Worm (Caenorhabditis elegans) whole organism, L1 larva: ENCODE data around the gene ubc-19.

Source experiments
- C16A3.4 ChIP-seq: fragments of 150-350 bp; optimal IDR thresholded peaks from 2 replicates; lab custom pipeline; 2014; ENCODE audit warnings: missing biosample characterization, missing genetic modification characterization
- F16B12.6 ChIP-seq: fragments of 150-350 bp; optimal IDR thresholded peaks from 2 replicates; lab custom pipeline; 2014; ENCODE audit warnings: missing biosample characterization, missing genetic modification characterization
- Y116A8C.19 ChIP-seq: sonication (generic microtip); optimal IDR thresholded peaks from 2 replicates; lab custom pipeline; 2016; ENCODE audit warnings: missing compliant biosample characterization, missing genetic modification characterization, borderline replicate concordance
- aha-1 ChIP-seq: fragments of 150-350 bp; optimal IDR thresholded peaks from 2 replicates; lab custom pipeline; 2014; ENCODE audit warnings: missing biosample characterization, missing genetic modification characterization
- aly-2 ChIP-seq: fragments of 150-350 bp; optimal IDR thresholded peaks from 2 replicates; lab custom pipeline; 2014; ENCODE audit warnings: missing biosample characterization, missing genetic modification characterization
- ama-1 ChIP-seq: fragments of 150-350 bp; optimal IDR thresholded peaks from 2 replicates; lab custom pipeline; 2014
- blmp-1 ChIP-seq: fragments of 150-350 bp; optimal IDR thresholded peaks from 2 replicates; lab custom pipeline; 2014; ENCODE audit warnings: missing biosample characterization, missing genetic modification characterization
- ceh-63 ChIP-seq: fragments of 200-800 bp; sonication (Bioruptor generic); optimal IDR thresholded peaks from 2 replicates; lab custom pipeline; 2018; ENCODE audit warnings: mild to moderate bottlenecking, missing genetic modification characterization, missing compliant biosample characterization
- ceh-90 ChIP-seq: sonication (generic microtip); optimal IDR thresholded peaks from 2 replicates; lab custom pipeline; 2016; ENCODE audit warnings: missing genetic modification characterization, missing compliant biosample characterization
- efl-3 ChIP-seq: fragments of 200-800 bp; sonication (Bioruptor generic); optimal IDR thresholded peaks from 2 replicates; lab custom pipeline; 2018; ENCODE audit warnings: mild to moderate bottlenecking, missing genetic modification characterization, missing compliant biosample characterization
- egl-13 ChIP-seq: sonication (generic microtip); optimal IDR thresholded peaks from 2 replicates; lab custom pipeline; 2016; ENCODE audit warnings: missing genotype, missing genetic modification reagents, missing genetic modification characterization, missing compliant biosample characterization
- elt-2 ChIP-seq: sonication (generic microtip); optimal IDR thresholded peaks from 2 replicates; lab custom pipeline; 2016; ENCODE audit warnings: missing genetic modification characterization, mild to moderate bottlenecking, inconsistent platforms, missing compliant biosample characterization, missing genetic modification reagents
- elt-3 ChIP-seq, 6 experiments: fragments of 150-350 bp in 1 of 6; sonication (generic microtip); optimal IDR thresholded peaks; 2 replicates each; lab custom pipeline; 2017 to 2018; ENCODE audit warnings: missing biosample characterization in 6 of 6, missing genetic modification characterization in 6 of 6, inconsistent platforms in 1 of 6
- ets-5 ChIP-seq: fragments of 200-800 bp; sonication (Bioruptor generic); IDR thresholded peaks from 2 replicates; pipeline ENCODE4 v1.3.6; 2022; ENCODE audit warnings: missing genetic modification characterization, missing compliant biosample characterization
- fkh-10 ChIP-seq: sonication (generic microtip); optimal IDR thresholded peaks from 2 replicates; lab custom pipeline; 2017; ENCODE audit warnings: missing biosample characterization, missing genetic modification reagents, missing genetic modification characterization
- fkh-4 ChIP-seq: sonication (generic microtip); optimal IDR thresholded peaks from 2 replicates; lab custom pipeline; 2016; ENCODE audit warnings: missing compliant biosample characterization, missing genetic modification characterization, borderline replicate concordance
- fkh-8 ChIP-seq: sonication (generic microtip); optimal IDR thresholded peaks from 2 replicates; lab custom pipeline; 2016; ENCODE audit warnings: mild to moderate bottlenecking, missing genetic modification characterization, missing compliant biosample characterization
- fos-1 ChIP-seq: fragments of 150-350 bp; optimal IDR thresholded peaks from 2 replicates; lab custom pipeline; 2014; ENCODE audit warnings: missing biosample characterization, missing genetic modification characterization
- hpl-2 ChIP-seq: fragments of 150-350 bp; optimal IDR thresholded peaks from 2 replicates; lab custom pipeline; 2014; ENCODE audit warnings: missing biosample characterization, missing genetic modification reagents, missing genetic modification characterization
- irx-1 ChIP-seq: sonication (generic microtip); optimal IDR thresholded peaks from 2 replicates; lab custom pipeline; 2016; ENCODE audit warnings: missing genetic modification characterization, missing compliant biosample characterization
- isw-1 ChIP-seq: fragments of 200-800 bp; sonication (Bioruptor generic); IDR thresholded peaks from 2 replicates; pipeline ENCODE4 v1.3.6; 2022; ENCODE audit warnings: missing genetic modification characterization, missing compliant biosample characterization
- jun-1 ChIP-seq: fragments of 150-350 bp; optimal IDR thresholded peaks from 2 replicates; lab custom pipeline; 2014; ENCODE audit warnings: missing biosample characterization, missing genetic modification reagents, missing genetic modification characterization
- lin-15B ChIP-seq: fragments of 150-350 bp; sonication (generic microtip); optimal IDR thresholded peaks from 3 replicates; lab custom pipeline; 2014; ENCODE audit warnings: missing biosample characterization, missing genetic modification characterization
- lin-39 ChIP-seq: fragments of 150-350 bp; optimal IDR thresholded peaks from 2 replicates; lab custom pipeline; 2014; ENCODE audit warnings: missing biosample characterization, missing genetic modification reagents, missing genetic modification characterization
- lsy-2 ChIP-seq, 2 experiments: fragments of 150-350 bp; optimal IDR thresholded peaks; 2 replicates each; lab custom pipeline; 2014; ENCODE audit warnings: missing biosample characterization in 2 of 2, missing genetic modification characterization in 2 of 2
- mdl-1 ChIP-seq, 2 experiments: fragments of 150-350 bp; optimal IDR thresholded peaks; 2 replicates each; lab custom pipeline; 2014 to 2017; ENCODE audit warnings: missing biosample characterization in 2 of 2, missing genetic modification characterization in 2 of 2, inconsistent platforms in 1 of 2
- mep-1 ChIP-seq: fragments of 150-350 bp; optimal IDR thresholded peaks from 2 replicates; lab custom pipeline; 2014; ENCODE audit warnings: missing biosample characterization, missing genetic modification characterization
- nhr-11 ChIP-seq: fragments of 150-350 bp; optimal IDR thresholded peaks from 2 replicates; lab custom pipeline; 2014; ENCODE audit warnings: missing biosample characterization, missing genetic modification characterization
- nhr-12 ChIP-seq: sonication (generic microtip); optimal IDR thresholded peaks from 2 replicates; lab custom pipeline; 2017; ENCODE audit warnings: missing biosample characterization, missing genetic modification characterization
- nhr-19 ChIP-seq: fragments of 200-800 bp; sonication (Bioruptor generic); conservative IDR thresholded peaks from 2 replicates; pipeline ENCODE4 v1.3.6; 2022; ENCODE audit warnings: missing genetic modification characterization, missing compliant biosample characterization
- nhr-20 ChIP-seq: sonication (generic microtip); optimal IDR thresholded peaks from 2 replicates; lab custom pipeline; 2016; ENCODE audit warnings: mild to moderate bottlenecking, missing genetic modification characterization, missing compliant biosample characterization
- nhr-237 ChIP-seq: fragments of 150-350 bp; optimal IDR thresholded peaks from 2 replicates; lab custom pipeline; 2014; ENCODE audit warnings: missing biosample characterization, missing genetic modification characterization
- nhr-71 ChIP-seq: sonication (generic microtip); optimal IDR thresholded peaks from 2 replicates; lab custom pipeline; 2016; ENCODE audit warnings: mild to moderate bottlenecking, missing genetic modification characterization, moderate library complexity, missing compliant biosample characterization
- nhr-76 ChIP-seq: sonication (generic microtip); optimal IDR thresholded peaks from 2 replicates; lab custom pipeline; 2017; ENCODE audit warnings: missing biosample characterization, missing genetic modification characterization
- nhr-77 ChIP-seq: fragments of 150-350 bp; optimal IDR thresholded peaks from 2 replicates; lab custom pipeline; 2014; ENCODE audit warnings: missing biosample characterization, missing genetic modification characterization
- nhr-90 ChIP-seq: sonication (generic microtip); optimal IDR thresholded peaks from 2 replicates; lab custom pipeline; 2016; ENCODE audit warnings: mild to moderate bottlenecking, missing genetic modification characterization, missing compliant biosample characterization; ENCODE audit not compliant: poor library complexity
- pag-3 ChIP-seq: sonication (generic microtip); optimal IDR thresholded peaks from 2 replicates; lab custom pipeline; 2017; ENCODE audit warnings: missing genetic modification characterization, mild to moderate bottlenecking, missing compliant biosample characterization, antibody characterized with exemption, borderline replicate concordance; ENCODE audit not compliant: insufficient read depth
- pax-3 ChIP-seq: fragments of 200-800 bp; sonication (Bioruptor generic); optimal IDR thresholded peaks from 2 replicates; lab custom pipeline; 2018; ENCODE audit warnings: mild to moderate bottlenecking, missing genetic modification characterization, moderate library complexity, missing compliant biosample characterization
- pqm-1 ChIP-seq: sonication (generic microtip); optimal IDR thresholded peaks from 3 replicates; lab custom pipeline; 2017; ENCODE audit warnings: missing biosample characterization, missing genetic modification characterization
- rnt-1 ChIP-seq: sonication (generic microtip); optimal IDR thresholded peaks from 2 replicates; lab custom pipeline; 2016; ENCODE audit warnings: mild to moderate bottlenecking, missing genetic modification characterization, moderate library complexity, missing compliant biosample characterization
- skn-1 ChIP-seq: fragments of 150-350 bp; optimal IDR thresholded peaks from 2 replicates; lab custom pipeline; 2014; ENCODE audit warnings: missing biosample characterization, missing genetic modification characterization
- snpc-4 ChIP-seq: fragments of 150-350 bp; optimal IDR thresholded peaks from 2 replicates; lab custom pipeline; 2014; ENCODE audit warnings: missing biosample characterization, missing genetic modification characterization
- snu-23 ChIP-seq: sonication (generic microtip); optimal IDR thresholded peaks from 2 replicates; lab custom pipeline; 2016; ENCODE audit warnings: missing genetic modification characterization, missing compliant biosample characterization
- sox-4 ChIP-seq: sonication (generic microtip); optimal IDR thresholded peaks from 2 replicates; lab custom pipeline; 2016; ENCODE audit warnings: missing genetic modification characterization, missing compliant biosample characterization
- sptf-1 ChIP-seq: fragments of 150-350 bp; optimal IDR thresholded peaks from 2 replicates; lab custom pipeline; 2014; ENCODE audit warnings: missing biosample characterization, missing genetic modification characterization
- sup-37 ChIP-seq: fragments of 200-800 bp; sonication (Bioruptor generic); optimal IDR thresholded peaks from 2 replicates; lab custom pipeline; 2018; ENCODE audit warnings: mild to moderate bottlenecking, missing genetic modification characterization, missing compliant biosample characterization
- tbx-2 ChIP-seq: sonication (generic microtip); optimal IDR thresholded peaks from 2 replicates; lab custom pipeline; 2016; ENCODE audit warnings: missing genetic modification characterization, missing compliant biosample characterization
- unc-130 ChIP-seq: fragments of 150-350 bp; optimal IDR thresholded peaks from 2 replicates; lab custom pipeline; 2017; ENCODE audit warnings: missing biosample characterization, missing genetic modification characterization, inconsistent platforms
- unc-30 ChIP-seq: sonication (generic microtip); optimal IDR thresholded peaks from 2 replicates; lab custom pipeline; 2017; ENCODE audit warnings: missing biosample characterization, missing genetic modification characterization
- unc-86 ChIP-seq: sonication (generic microtip); optimal IDR thresholded peaks from 2 replicates; lab custom pipeline; 2016; ENCODE audit warnings: missing genetic modification characterization, missing compliant biosample characterization
- vab-15 ChIP-seq: sonication (generic microtip); optimal IDR thresholded peaks from 2 replicates; lab custom pipeline; 2017; ENCODE audit warnings: missing genotype, mild to moderate bottlenecking, missing genetic modification characterization, missing compliant biosample characterization
- xbp-1 ChIP-seq: sonication (generic microtip); optimal IDR thresholded peaks from 2 replicates; lab custom pipeline; 2016; ENCODE audit warnings: missing genetic modification characterization, missing compliant biosample characterization
- ztf-4 ChIP-seq: fragments of 150-350 bp; optimal IDR thresholded peaks from 2 replicates; lab custom pipeline; 2014; ENCODE audit warnings: missing biosample characterization, missing genetic modification characterization

ubc-19 gene

DNA sequence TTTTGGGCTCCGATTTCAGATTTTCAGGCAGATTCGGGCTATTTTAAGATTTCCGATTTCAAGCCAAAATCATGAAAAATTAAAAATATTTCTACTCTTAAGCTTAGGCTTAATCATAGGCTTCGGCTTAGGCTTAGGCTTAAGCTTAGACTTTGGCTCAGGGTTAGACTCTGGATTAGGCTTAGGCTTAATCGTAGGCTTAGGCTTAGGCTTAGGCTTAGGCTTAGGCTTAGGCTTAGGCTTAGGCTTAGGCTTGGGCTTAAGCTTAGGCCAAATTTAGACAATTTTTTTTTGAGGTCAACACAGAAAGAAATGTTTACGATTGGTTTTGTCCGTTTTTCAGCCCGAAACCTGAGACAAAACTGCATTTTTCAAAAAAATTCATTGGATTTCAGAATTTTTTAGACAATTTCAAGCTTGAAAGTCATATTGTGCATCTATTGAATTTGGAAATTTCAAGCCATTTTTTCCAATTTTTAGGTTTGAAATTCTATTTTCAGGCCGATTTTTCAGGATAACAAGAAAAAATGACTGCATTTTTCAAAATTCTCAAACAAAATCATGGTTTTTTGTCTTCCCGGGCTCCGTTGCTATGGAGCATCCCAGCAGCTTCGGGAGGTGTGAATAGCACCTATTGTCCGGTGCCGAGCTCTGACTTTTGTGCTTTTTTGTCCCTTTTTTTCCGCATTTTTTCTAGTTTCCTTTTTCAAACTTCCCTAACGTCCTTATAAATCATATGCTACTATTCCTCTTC is 49.8 kb downstream of the ubc-19 start, which contains the start of gene egas-1 (continued):
- TF ChIP-seq Y116A8C.19 (no peak), fkh-10 (GFP tag; lab: Kevin White, UChicago) (no peak), nhr-11 (tag; lab: Kevin White, UChicago) (no peak), nhr-71 (tag; lab: Kevin White, UChicago) (no peak), elt-2 (tag; lab: Kevin White, UChicago) (no peak), sup-37 (GFP tag; lab: Kevin White, UChicago) (no peak), nhr-77 (no peak), hpl-2 (no peak), egl-13 (tag; lab: Kevin White, UChicago) (no peak), lin-39 (tag; lab: Kevin White, UChicago) (no peak), aha-1 (tag; lab: Kevin White, UChicago) (no peak), mdl-1 (tag; optimal IDR thresholded peaks at IDR 0.05; lab: Kevin White, UChicago) (no peak), nhr-12 (tag; lab: Kevin White, UChicago) (no peak), sox-4 (no peak), efl-3 (GFP tag; lab: Kevin White, UChicago) (no peak), fkh-4 (tag; lab: Kevin White, UChicago) (no peak), isw-1 (no peak), snu-23 (GFP tag; lab: Kevin White, UChicago) (no peak), nhr-237 (tag; lab: Kevin White, UChicago) (no peak), lin-15B (tag; lab: Kevin White, UChicago) (no peak), unc-30 (no peak), ama-1 (lab: Kevin White, UChicago) (peak; percentile 78), unc-86 (tag; lab: Kevin White, UChicago) (no peak), blmp-1 (peak; percentile 2), elt-3 (tag; optimal IDR thresholded peaks at IDR 0.05; lab: Kevin White, UChicago) (peak in 1 of 6 experiments; percentile 61), snpc-4 (tag; lab: Kevin White, UChicago) (no peak), nhr-19 (peak; percentile 78), unc-130 (tag; lab: Kevin White, UChicago) (no peak), tbx-2 (tag; lab: Kevin White, UChicago) (peak; percentile 12), ceh-90 (tag; lab: Kevin White, UChicago) (no peak), jun-1 (no peak), fos-1 (tag; lab: Kevin White, UChicago) (peak; percentile 4), aly-2 (peak; percentile 82), fkh-8 (tag; lab: Kevin White, UChicago) (no peak), C16A3.4 (tag; lab: Kevin White, UChicago) (no peak), ets-5 (GFP tag; lab: Robert Waterston, UW) (no peak), pag-3 (tag; lab: Kevin White, UChicago) (no peak), lsy-2 (tag; optimal IDR thresholded peaks at IDR 0.05; lab: Kevin White, UChicago) (peak in 1 of 2 experiments; percentile 2), nhr-20 (tag; lab: Kevin White, UChicago) (peak; percentile 19), mep-1 (no peak), ceh-63 (GFP tag; lab: Kevin White, UChicago) (no peak), nhr-76 (tag; lab: Kevin White, UChicago) (no peak), xbp-1 (tag; lab: Kevin White, UChicago) (no peak), sptf-1 (tag; lab: Kevin White, UChicago) (no peak), ztf-4 (tag; lab: Kevin White, UChicago) (no peak), F16B12.6 (tag; lab: Kevin White, UChicago) (no peak), skn-1 (tag; lab: Kevin White, UChicago) (no peak), vab-15 (tag; lab: Kevin White, UChicago) (no peak), irx-1 (tag; lab: Kevin White, UChicago) (no peak), nhr-90 (tag; lab: Kevin White, UChicago) (peak; percentile 58), pqm-1 (tag; lab: Kevin White, UChicago) (no peak), pax-3 (tag; lab: Kevin White, UChicago) (no peak), rnt-1 (tag; lab: Kevin White, UChicago) (no peak)
